Fruit fly (Drosophila melanogaster): ENCODE data around the gene Sas10.

DNA sequence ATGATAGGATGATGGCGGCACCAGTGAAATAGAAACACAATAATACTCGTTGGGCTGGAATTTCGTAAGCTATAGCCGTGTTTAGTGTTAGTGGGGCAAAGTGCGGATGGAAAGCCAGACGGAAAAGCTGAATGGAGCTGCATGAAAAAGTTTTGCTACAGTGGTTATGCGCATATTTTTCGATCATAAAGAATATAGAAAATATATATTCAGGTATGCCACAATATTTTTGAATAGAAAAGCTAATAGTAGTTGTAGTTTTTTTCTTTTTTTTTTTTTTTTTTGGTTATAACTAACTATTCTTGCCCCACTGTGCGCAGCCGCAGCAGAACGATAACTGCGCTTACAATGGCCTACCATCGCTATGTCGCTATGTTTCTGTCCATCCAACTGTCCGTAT, 30.7 kb upstream of the Sas10 start:
- TF ChIP-seq kay (GFP tag; ENCODE audit: borderline replicate concordance) (no peak), Crg-1 (GFP tag; optimal IDR thresholded peaks at IDR 0.05) (no peak), pad (GFP tag; optimal IDR thresholded peaks at IDR 0.05) (no peak), CG7101 (tag; optimal IDR thresholded peaks at IDR 0.05) (no peak), ovo (GFP tag; optimal IDR thresholded peaks at IDR 0.05) (no peak), bab1 (GFP tag; optimal IDR thresholded peaks at IDR 0.05) (no peak), CG5204 (GFP tag; optimal IDR thresholded peaks at IDR 0.05) (no peak), Mnt (GFP tag; optimal IDR thresholded peaks at IDR 0.05) (no peak), Hr96 (GFP tag; optimal IDR thresholded peaks at IDR 0.05) (no peak), toe (GFP tag; optimal IDR thresholded peaks at IDR 0.05) (no peak), cnc (optimal IDR thresholded peaks at IDR 0.05) (no peak)

Measured in whole organism, adult.